Worm (Caenorhabditis elegans) whole organism, young adult: ENCODE data around the gene F11A5.9.

ENCODE experiments used
- C17E4.6 ChIP-seq: fragments of 200-800 bp; sonication (Bioruptor generic); IDR thresholded peaks from 2 replicates; pipeline ENCODE4 v1.3.6; 2022; ENCODE audit warnings: missing genetic modification reagents, missing genetic modification characterization, missing compliant biosample characterization
- D2030.7 ChIP-seq: fragments of 200-800 bp; sonication (Bioruptor generic); IDR thresholded peaks from 2 replicates; pipeline ENCODE4 v1.3.6; 2022; ENCODE audit warnings: missing genetic modification reagents, missing genetic modification characterization, missing compliant biosample characterization
- F22D6.2 ChIP-seq: sonication (generic microtip); optimal IDR thresholded peaks from 2 replicates; lab custom pipeline; 2016; ENCODE audit warnings: mild to moderate bottlenecking, missing genetic modification characterization, missing compliant biosample characterization
- K11D2.4 ChIP-seq: fragments of 200-800 bp; sonication (Bioruptor generic); IDR thresholded peaks from 2 replicates; pipeline ENCODE4 v1.3.6; 2022; ENCODE audit warnings: missing genetic modification reagents, missing genetic modification characterization, missing compliant biosample characterization
- Y53F4B.3 ChIP-seq: fragments of 200-800 bp; sonication (Bioruptor generic); IDR thresholded peaks from 2 replicates; pipeline ENCODE4 v1.3.6; 2022; ENCODE audit warnings: missing genetic modification reagents, missing genetic modification characterization, missing compliant biosample characterization
- aptf-2 ChIP-seq: fragments of 200-800 bp; sonication (Bioruptor generic); conservative IDR thresholded peaks from 2 replicates; pipeline ENCODE4 v1.3.6; 2022; ENCODE audit warnings: missing genetic modification reagents, missing genetic modification characterization, missing compliant biosample characterization
- athp-1 ChIP-seq: sonication (generic microtip); optimal IDR thresholded peaks from 2 replicates; lab custom pipeline; 2017; ENCODE audit warnings: mild to moderate bottlenecking, missing genetic modification characterization, missing compliant biosample characterization
- attf-3 ChIP-seq: fragments of 200-800 bp; sonication (Bioruptor generic); conservative IDR thresholded peaks from 2 replicates; pipeline ENCODE4 v1.3.6; 2022; ENCODE audit warnings: missing genetic modification reagents, missing genetic modification characterization, missing compliant biosample characterization
- ccch-3 ChIP-seq: fragments of 200-800 bp; sonication (Bioruptor generic); optimal IDR thresholded peaks from 2 replicates; lab custom pipeline; 2018; ENCODE audit warnings: mild to moderate bottlenecking, missing genetic modification characterization, missing compliant biosample characterization
- cebp-1 ChIP-seq, 2 experiments: fragments of 200-800 bp in 1 of 2; sonication (Bioruptor generic) in 1 of 2; sonication (generic microtip) in 1 of 2; IDR thresholded peaks in 1 of 2; optimal IDR thresholded peaks in 1 of 2; 2 replicates each; pipeline versions ENCODE4 v1.3.6 to Lab custom; 2017 to 2022; ENCODE audit warnings: missing compliant biosample characterization in 2 of 2, missing genetic modification characterization in 2 of 2, mild to moderate bottlenecking in 1 of 2, missing genetic modification reagents in 1 of 2, moderate library complexity in 1 of 2
- ceh-58 ChIP-seq: fragments of 200-800 bp; sonication (Bioruptor generic); IDR thresholded peaks from 2 replicates; pipeline ENCODE4 v1.3.6; 2022; ENCODE audit warnings: missing genetic modification characterization, missing compliant biosample characterization
- chd-7 ChIP-seq: sonication (generic microtip); optimal IDR thresholded peaks from 2 replicates; lab custom pipeline; 2016; ENCODE audit warnings: mild to moderate bottlenecking, missing genetic modification characterization, moderate library complexity, missing compliant biosample characterization
- dox-1 ChIP-seq: fragments of 200-800 bp; sonication (Bioruptor generic); IDR thresholded peaks from 2 replicates; pipeline ENCODE4 v1.3.6; 2022; ENCODE audit warnings: missing genetic modification reagents, missing genetic modification characterization, missing compliant biosample characterization
- ekl-4 ChIP-seq: fragments of 200-800 bp; sonication (Bioruptor generic); IDR thresholded peaks from 2 replicates; pipeline ENCODE4 v1.3.6; 2022; ENCODE audit warnings: missing genetic modification reagents, missing genetic modification characterization, missing compliant biosample characterization
- gei-17 ChIP-seq: fragments of 200-800 bp; sonication (Bioruptor generic); optimal IDR thresholded peaks from 2 replicates; lab custom pipeline; 2018; ENCODE audit warnings: mild to moderate bottlenecking, missing genetic modification characterization, missing compliant biosample characterization
- hlh-12 ChIP-seq: sonication (generic microtip); optimal IDR thresholded peaks from 2 replicates; lab custom pipeline; 2016; ENCODE audit warnings: missing genetic modification characterization, missing compliant biosample characterization
- hlh-26 ChIP-seq: fragments of 200-800 bp; sonication (Bioruptor generic); conservative IDR thresholded peaks from 2 replicates; pipeline ENCODE4 v1.3.6; 2022; ENCODE audit warnings: missing genetic modification reagents, missing genetic modification characterization, missing compliant biosample characterization
- hmg-1.2 ChIP-seq: fragments of 200-800 bp; sonication (Bioruptor generic); IDR thresholded peaks from 2 replicates; pipeline ENCODE4 v1.3.6; 2022; ENCODE audit warnings: missing genetic modification reagents, missing genetic modification characterization, missing compliant biosample characterization
- hmg-20 ChIP-seq: fragments of 200-800 bp; sonication (Bioruptor generic); IDR thresholded peaks from 2 replicates; pipeline ENCODE4 v1.3.6; 2022; ENCODE audit warnings: missing genetic modification reagents, missing genetic modification characterization, missing compliant biosample characterization
- hrde-1 ChIP-seq: sonication (generic microtip); optimal IDR thresholded peaks from 2 replicates; lab custom pipeline; 2016; ENCODE audit warnings: missing genetic modification characterization, mild to moderate bottlenecking, missing compliant biosample characterization, moderate library complexity, missing genotype, missing genetic modification reagents, borderline replicate concordance
- let-526 ChIP-seq: fragments of 200-800 bp; sonication (Bioruptor generic); IDR thresholded peaks from 2 replicates; pipeline ENCODE4 v1.3.6; 2022; ENCODE audit warnings: missing genetic modification reagents, missing genetic modification characterization, missing compliant biosample characterization
- lin-40 ChIP-seq: sonication (generic microtip); optimal IDR thresholded peaks from 2 replicates; lab custom pipeline; 2016; ENCODE audit warnings: missing genetic modification characterization, mild to moderate bottlenecking, missing compliant biosample characterization, missing genotype, missing genetic modification reagents
- nhr-120 ChIP-seq: fragments of 200-800 bp; sonication (Bioruptor generic); IDR thresholded peaks from 2 replicates; pipeline ENCODE4 v1.3.6; 2022; ENCODE audit warnings: missing genetic modification characterization, missing compliant biosample characterization
- nhr-80 ChIP-seq: sonication (generic microtip); optimal IDR thresholded peaks from 2 replicates; lab custom pipeline; 2016; ENCODE audit warnings: missing genetic modification characterization, missing compliant biosample characterization
- pbrm-1 ChIP-seq: fragments of 200-800 bp; sonication (Bioruptor generic); IDR thresholded peaks from 2 replicates; pipeline ENCODE4 v1.3.6; 2022; ENCODE audit warnings: missing genetic modification reagents, missing genetic modification characterization, missing compliant biosample characterization
- pha-4 ChIP-seq: fragments of 150-350 bp; sonication (generic microtip); optimal IDR thresholded peaks from 2 replicates; lab custom pipeline; 2014; ENCODE audit warnings: missing biosample characterization, missing genetic modification reagents, missing genetic modification characterization
- rec-8 ChIP-seq, 2 experiments: sonication (generic microtip); optimal IDR thresholded peaks; 2 replicates each; lab custom pipeline; 2016; ENCODE audit warnings: mild to moderate bottlenecking in 2 of 2, missing genetic modification characterization in 2 of 2, missing genetic modification reagents in 2 of 2, missing genotype in 2 of 2, missing biosample characterization in 1 of 2, missing compliant biosample characterization in 1 of 2, moderate library complexity in 1 of 2
- tbp1 ChIP-seq: fragments of 200-800 bp; sonication (Bioruptor generic); optimal IDR thresholded peaks from 2 replicates; lab custom pipeline; 2018; ENCODE audit warnings: mild to moderate bottlenecking, missing genetic modification characterization, missing compliant biosample characterization
- unc-130 ChIP-seq: sonication (generic microtip); optimal IDR thresholded peaks from 2 replicates; lab custom pipeline; 2016; ENCODE audit warnings: missing genetic modification reagents, missing genetic modification characterization, missing compliant biosample characterization
- unc-62 ChIP-seq: fragments of 150-350 bp; optimal IDR thresholded peaks from 2 replicates; lab custom pipeline; 2014; ENCODE audit warnings: missing biosample characterization, missing genetic modification reagents, missing genetic modification characterization
- ztf-26 ChIP-seq: sonication (generic microtip); optimal IDR thresholded peaks from 2 replicates; lab custom pipeline; 2017; ENCODE audit warnings: missing genetic modification characterization, missing compliant biosample characterization

Gene F11A5.9

ce11 chrV:16214505-16214904, at the start of gene F11A5.9:
Gene F11A5.9, plus strand, starts transcription at chrV:16214890.
- TF ChIP-seq cebp-1 (GFP tag; IDR thresholded peaks at IDR 0.05; lab: Robert Waterston, UW), result no peak
- no peak for TF ChIP-seq cebp-1 (tag; optimal IDR thresholded peaks at IDR 0.05; lab: Kevin White, UChicago)
- no peak for TF ChIP-seq ceh-58
- no peak for TF ChIP-seq unc-130 (GFP tag; lab: Kevin White, UChicago)
- no peak for TF ChIP-seq lin-40 (tag; lab: Kevin White, UChicago)
- TF ChIP-seq aptf-2 (GFP tag; lab: Robert Waterston, UW), result no peak
- no peak for TF ChIP-seq hrde-1 (tag; lab: Kevin White, UChicago)
- no peak for TF ChIP-seq hlh-26 (GFP tag; lab: Robert Waterston, UW)
- no peak for TF ChIP-seq Y53F4B.3 (GFP tag; lab: Robert Waterston, UW)
- TF ChIP-seq D2030.7 (GFP tag; lab: Robert Waterston, UW), result no peak
- TF ChIP-seq F22D6.2 (tag; lab: Kevin White, UChicago), result no peak

ce11 chrV:16165936-16166335, 48.8 kb upstream of the F11A5.9 start, which contains the start of gene str-108:
Gene str-108, plus strand, starts transcription at chrV:16166236.
- TF ChIP-seq hlh-26 (GFP tag; lab: Robert Waterston, UW) (no peak), gei-17 (GFP tag; lab: Kevin White, UChicago) (no peak)

- no peak for TF ChIP-seq tbp1
- TF ChIP-seq let-526 (GFP tag; lab: Robert Waterston, UW), result no peak
- TF ChIP-seq pha-4 (tag; lab: Kevin White, UChicago), result no peak
- TF ChIP-seq pbrm-1, result no peak
- no peak for TF ChIP-seq lin-40 (tag; lab: Kevin White, UChicago)
- TF ChIP-seq K11D2.4 (GFP tag; lab: Robert Waterston, UW), result no peak
- no peak for TF ChIP-seq rec-8 (tag; optimal IDR thresholded peaks at IDR 0.05; lab: Kevin White, UChicago)
- TF ChIP-seq ekl-4 (GFP tag; lab: Robert Waterston, UW), result no peak
- no peak for TF ChIP-seq ztf-26
- no peak for TF ChIP-seq chd-7 (tag; lab: Kevin White, UChicago)
Measured at ce11 chrV:16169026-16169425, 45.7 kb upstream of the F11A5.9 start, which contains the start of gene str-111. Gene str-111, minus strand, starts transcription at chrV:16169126.

- TF ChIP-seq hmg-20, result no peak
Measured at ce11 chrV:16171721-16172120, 43.0 kb upstream of the F11A5.9 start, which contains the start of gene K05D4.9. Gene K05D4.9, minus strand, starts transcription at chrV:16171821.

ce11 chrV:16174109-16174508, 40.6 kb upstream of the F11A5.9 start:
- no peak for TF ChIP-seq ccch-3
- no peak for TF ChIP-seq dox-1 (GFP tag; lab: Robert Waterston, UW)
- no peak for TF ChIP-seq athp-1 (tag; lab: Kevin White, UChicago)
- TF ChIP-seq unc-62 (GFP tag; lab: Kevin White, UChicago), result no peak
- no peak for TF ChIP-seq attf-3 (GFP tag; lab: Robert Waterston, UW)
- TF ChIP-seq C17E4.6 (GFP tag; lab: Robert Waterston, UW), result no peak
- TF ChIP-seq hlh-12, result no peak
- no peak for TF ChIP-seq nhr-120

ce11 chrV:16175227-16175626, 39.5 kb upstream of the F11A5.9 start:
- no peak for TF ChIP-seq hmg-1.2
- no peak for TF ChIP-seq C17E4.6 (GFP tag; lab: Robert Waterston, UW)
- TF ChIP-seq attf-3 (GFP tag; lab: Robert Waterston, UW), result no peak
- TF ChIP-seq nhr-80 (tag; lab: Kevin White, UChicago), result peak; percentile 32
